Worm (Caenorhabditis elegans) whole organism, L4 larva: ENCODE results near the gene rgs-7.

Experiments used
- ceh-82 ChIP-seq: sonication (generic microtip); optimal IDR thresholded peaks from 2 replicates; lab custom pipeline; 2017; ENCODE audit warnings: missing biosample characterization, missing genetic modification characterization
- cey-2 ChIP-seq: sonication (generic microtip); optimal IDR thresholded peaks from 3 replicates; lab custom pipeline; 2017; ENCODE audit warnings: missing genetic modification characterization, mild to moderate bottlenecking, missing compliant biosample characterization, antibody characterized with exemption, borderline replicate concordance; ENCODE audit not compliant: insufficient read depth
- dve-1 ChIP-seq: sonication (generic microtip); optimal IDR thresholded peaks from 2 replicates; lab custom pipeline; 2017; ENCODE audit warnings: antibody characterized with exemption, mild to moderate bottlenecking, missing genetic modification characterization, missing compliant biosample characterization; ENCODE audit not compliant: insufficient read depth
- lin-13 ChIP-seq: fragments of 150-350 bp; optimal IDR thresholded peaks from 2 replicates; lab custom pipeline; 2014; ENCODE audit warnings: missing biosample characterization, missing genetic modification reagents, missing genetic modification characterization
- lsy-2 ChIP-seq, 2 experiments: fragments of 150-350 bp in 1 of 2; sonication (generic microtip) in 1 of 2; optimal IDR thresholded peaks; 2 replicates each; lab custom pipeline; 2014 to 2017; ENCODE audit warnings: missing biosample characterization in 2 of 2, missing genetic modification characterization in 2 of 2
- nhr-102 ChIP-seq: sonication (generic microtip); optimal IDR thresholded peaks from 2 replicates; lab custom pipeline; 2016; ENCODE audit warnings: mild to moderate bottlenecking, missing genetic modification characterization, moderate library complexity, missing compliant biosample characterization
- nhr-42 ChIP-seq: fragments of 200-800 bp; sonication (Bioruptor generic); IDR thresholded peaks from 2 replicates; pipeline ENCODE4 v1.3.6; 2022; ENCODE audit warnings: missing genetic modification characterization, missing compliant biosample characterization
- nhr-77 ChIP-seq: fragments of 150-350 bp; optimal IDR thresholded peaks from 2 replicates; lab custom pipeline; 2014; ENCODE audit warnings: missing biosample characterization, missing genetic modification characterization
- pqm-1 ChIP-seq: sonication (generic microtip); optimal IDR thresholded peaks from 2 replicates; lab custom pipeline; 2017; ENCODE audit warnings: missing biosample characterization, missing genetic modification characterization
- unc-130 ChIP-seq: sonication (generic microtip); optimal IDR thresholded peaks from 2 replicates; lab custom pipeline; 2016; ENCODE audit warnings: missing genetic modification reagents, missing genetic modification characterization, missing compliant biosample characterization
- unc-62 ChIP-seq, 3 experiments: fragments of 150-350 bp in 1 of 3; sonication (generic microtip); optimal IDR thresholded peaks in 2 of 3; peaks in 1 of 3; 1 replicate in 1 of 3; 2 replicates in 2 of 3; lab custom pipeline; 2014 to 2017; ENCODE audit warnings: missing biosample characterization in 3 of 3, missing genetic modification characterization in 3 of 3, missing genetic modification reagents in 3 of 3, missing genotype in 1 of 3

DNA sequence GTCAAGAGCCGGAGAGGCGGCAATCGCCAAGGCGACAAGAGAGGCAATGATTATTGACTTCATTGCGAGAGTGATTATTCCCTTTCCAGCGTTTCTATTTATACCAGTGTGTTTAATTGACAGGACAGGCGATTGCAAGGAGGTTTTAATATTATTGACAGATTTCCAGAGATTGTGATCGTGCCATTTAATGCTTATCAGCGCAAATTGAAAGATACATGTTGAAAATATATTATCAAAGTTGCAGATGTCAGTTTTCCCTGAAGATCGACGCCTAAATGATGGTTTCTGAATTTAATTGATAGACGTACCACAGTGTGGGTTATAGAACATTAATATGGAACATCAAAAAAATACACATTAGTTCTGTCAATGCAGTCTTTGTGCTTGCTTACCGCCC lies 21.6 kb downstream of the rgs-7 start, which contains the start of gene vit-4:
- no peak for TF ChIP-seq nhr-42 (GFP tag; lab: Robert Waterston, UW)
- no peak for TF ChIP-seq lin-13
- TF ChIP-seq cey-2 (tag; lab: Kevin White, UChicago) = no peak
- TF ChIP-seq ceh-82 (tag; lab: Kevin White, UChicago) = no peak
- no peak for TF ChIP-seq unc-130 (GFP tag; lab: Kevin White, UChicago)
- no peak for TF ChIP-seq dve-1 (tag; lab: Kevin White, UChicago)
- no peak for TF ChIP-seq lsy-2 (tag; optimal IDR thresholded peaks at IDR 0.05; lab: Kevin White, UChicago)
- no peak for TF ChIP-seq nhr-77 (tag; lab: Kevin White, UChicago)
- TF ChIP-seq unc-62 (GFP tag; optimal IDR thresholded peaks at IDR 0.05 in 1 of 2; lab: Kevin White, UChicago) = no peak
- no peak for TF ChIP-seq unc-62 (tag; optimal IDR thresholded peaks at IDR 0.05; lab: Kevin White, UChicago)
- no peak for TF ChIP-seq pqm-1
- TF ChIP-seq nhr-102 (tag; lab: Kevin White, UChicago) = no peak
